Fruit fly (Drosophila melanogaster): ENCODE results near the gene CG12171.

The CG12171 gene

dm6 chr3R:5633437-5633836 lies at the start of gene CG12171:
Gene CG12171 (plus strand): TSS chr3R:5633627.
- TF ChIP-seq Mio (GFP tag; optimal IDR thresholded peaks at IDR 0.05) (no peak), Hr83 (GFP tag; optimal IDR thresholded peaks at IDR 0.05; ENCODE audit: poor library complexity, severe bottlenecking) (peak; percentile 46)

dm6 chr3R:5587863-5588519 lies 45.4 kb upstream of the CG12171 start, which contains the start of gene CG2926:
Gene CG2926 (minus strand): TSS chr3R:5588380.
- TF ChIP-seq Mio (GFP tag; optimal IDR thresholded peaks at IDR 0.05) (no peak), woc (GFP tag; optimal IDR thresholded peaks at IDR 0.05) (no peak), h (GFP tag; optimal IDR thresholded peaks at IDR 0.05) (peak; percentile 54), jim (GFP tag; optimal IDR thresholded peaks at IDR 0.05) (peak; percentile 58), Myc (optimal IDR thresholded peaks at IDR 0.05) (no peak), CG32264 (GFP tag; optimal IDR thresholded peaks at IDR 0.05) (no peak), OdsH (GFP tag; optimal IDR thresholded peaks at IDR 0.05) (peak; percentile 15), CG9705 (GFP tag; optimal IDR thresholded peaks at IDR 0.05) (peak; percentile 16), Dif (GFP tag; optimal IDR thresholded peaks at IDR 0.05; ENCODE audit: partially characterized antibody) (no peak), CrebA (GFP tag; optimal IDR thresholded peaks at IDR 0.05; ENCODE audit: borderline replicate concordance) (no peak), dl (GFP tag; optimal IDR thresholded peaks at IDR 0.05; ENCODE audit: insufficient read depth in 1 of 2, partially characterized antibody in 2 of 2) (no peak), GATAd (GFP tag; optimal IDR thresholded peaks at IDR 0.05) (no peak), ey (GFP tag; optimal IDR thresholded peaks at IDR 0.05) (peak; percentile 34), usp (GFP tag; optimal IDR thresholded peaks at IDR 0.05) (no peak), Hr83 (GFP tag; optimal IDR thresholded peaks at IDR 0.05; ENCODE audit: poor library complexity, severe bottlenecking) (peak; percentile 88)

dm6 chr3R:5588573-5588972 lies 44.9 kb upstream of the CG12171 start, which contains the start of gene PolZ2:
Gene PolZ2 (plus strand): TSS chr3R:5588873.
- no peak for TF ChIP-seq brk (GFP tag; optimal IDR thresholded peaks at IDR 0.05)
- no peak for TF ChIP-seq CG9705 (GFP tag; optimal IDR thresholded peaks at IDR 0.05)
- no peak for TF ChIP-seq dmrt93B (GFP tag; optimal IDR thresholded peaks at IDR 0.05)
- no peak for TF ChIP-seq Vsx2 (GFP tag; optimal IDR thresholded peaks at IDR 0.05; ENCODE audit: partially characterized antibody)
- TF ChIP-seq foxo (GFP tag; optimal IDR thresholded peaks at IDR 0.05), result no peak
- TF ChIP-seq Jra (GFP tag; optimal IDR thresholded peaks at IDR 0.05), result no peak
- no peak for TF ChIP-seq Sp1 (GFP tag; optimal IDR thresholded peaks at IDR 0.05)
- no peak for TF ChIP-seq OdsH (GFP tag; optimal IDR thresholded peaks at IDR 0.05)
- no peak for TF ChIP-seq tai (GFP tag; optimal IDR thresholded peaks at IDR 0.05)
- no peak for TF ChIP-seq Hr78 (GFP tag; optimal IDR thresholded peaks at IDR 0.05)
- no peak for TF ChIP-seq Hr83 (GFP tag; optimal IDR thresholded peaks at IDR 0.05; ENCODE audit: poor library complexity, severe bottlenecking)
- no peak for TF ChIP-seq sv (GFP tag; optimal IDR thresholded peaks at IDR 0.05)
- TF ChIP-seq psq (GFP tag; optimal IDR thresholded peaks at IDR 0.05), result no peak
- TF ChIP-seq rgr (GFP tag; optimal IDR thresholded peaks at IDR 0.05), result no peak
- no peak for TF ChIP-seq CrebA (GFP tag; optimal IDR thresholded peaks at IDR 0.05; ENCODE audit: borderline replicate concordance)
- no peak for TF ChIP-seq Mio (GFP tag; optimal IDR thresholded peaks at IDR 0.05)
- no peak for TF ChIP-seq CG32264 (GFP tag; optimal IDR thresholded peaks at IDR 0.05)
- no peak for TF ChIP-seq Myc (optimal IDR thresholded peaks at IDR 0.05)

dm6 chr3R:5591398-5591853 lies 42.0 kb upstream of the CG12171 start, which contains the start of the genes noi and Vha26:
Gene noi (minus strand): TSS chr3R:5591459.
Gene Vha26 (plus strand): TSS chr3R:5591763.
- TF ChIP-seq Hnf4 (GFP tag; optimal IDR thresholded peaks at IDR 0.05) (no peak), Abd-B (GFP tag; optimal IDR thresholded peaks at IDR 0.05) (peak; percentile 10), Vsx2 (GFP tag; optimal IDR thresholded peaks at IDR 0.05; ENCODE audit: partially characterized antibody) (no peak), Mio (GFP tag; optimal IDR thresholded peaks at IDR 0.05) (no peak), dl (GFP tag; optimal IDR thresholded peaks at IDR 0.05; ENCODE audit: insufficient read depth in 1 of 2, partially characterized antibody in 2 of 2) (no peak), CrebA (GFP tag; optimal IDR thresholded peaks at IDR 0.05; ENCODE audit: borderline replicate concordance) (no peak), jim (GFP tag; optimal IDR thresholded peaks at IDR 0.05) (no peak), Jra (GFP tag; optimal IDR thresholded peaks at IDR 0.05) (no peak), psq (GFP tag; optimal IDR thresholded peaks at IDR 0.05) (peak; percentile 17), Sp1 (GFP tag; optimal IDR thresholded peaks at IDR 0.05) (peak; percentile 19), foxo (GFP tag; optimal IDR thresholded peaks at IDR 0.05) (peak in 1 of 2 experiments; percentile 25), GATAd (GFP tag; optimal IDR thresholded peaks at IDR 0.05) (no peak), woc (GFP tag; optimal IDR thresholded peaks at IDR 0.05) (peak; percentile 61), Rel (GFP tag; optimal IDR thresholded peaks at IDR 0.05) (no peak), Rel (tag; optimal IDR thresholded peaks at IDR 0.05) (peak; percentile 24), Dif (GFP tag; optimal IDR thresholded peaks at IDR 0.05; ENCODE audit: partially characterized antibody) (no peak), N (GFP tag; optimal IDR thresholded peaks at IDR 0.05) (peak; percentile 96), OdsH (GFP tag; optimal IDR thresholded peaks at IDR 0.05) (no peak), pan (optimal IDR thresholded peaks at IDR 0.05) (no peak), HLH106 (tag; optimal IDR thresholded peaks at IDR 0.05) (peak; percentile 60), Myc (optimal IDR thresholded peaks at IDR 0.05) (no peak), CG32264 (GFP tag; optimal IDR thresholded peaks at IDR 0.05) (peak; percentile 4), Hr78 (GFP tag; optimal IDR thresholded peaks at IDR 0.05) (peak; percentile 80), sv (GFP tag; optimal IDR thresholded peaks at IDR 0.05) (peak; percentile 17), rgr (GFP tag; optimal IDR thresholded peaks at IDR 0.05) (peak; percentile 12), ey (GFP tag; optimal IDR thresholded peaks at IDR 0.05) (peak; percentile 22), sage (GFP tag; optimal IDR thresholded peaks at IDR 0.05) (no peak), brk (GFP tag; optimal IDR thresholded peaks at IDR 0.05) (no peak), usp (GFP tag; optimal IDR thresholded peaks at IDR 0.05) (no peak), CG9705 (GFP tag; optimal IDR thresholded peaks at IDR 0.05) (peak; percentile 35)
